Fruit fly (Drosophila melanogaster) whole organism, embryonic: ENCODE measurements around the gene sloth1.

Source experiments
- CG10979 ChIP-seq: fragments of 200-800 bp; sonication (Bioruptor generic); optimal IDR thresholded peaks from 2 replicates; lab custom pipeline; 2018; ENCODE audit warnings: missing biosample characterization, mild to moderate bottlenecking, missing genetic modification characterization, moderate library complexity
- CG4424 ChIP-seq: fragments of 200-800 bp; sonication (Bioruptor generic); optimal IDR thresholded peaks from 3 replicates; lab custom pipeline; 2016; ENCODE audit warnings: missing biosample characterization, missing genetic modification characterization
- ems ChIP-seq: fragments of 200-800 bp; sonication (Bioruptor generic); optimal IDR thresholded peaks from 3 replicates; lab custom pipeline; 2016; ENCODE audit warnings: missing biosample characterization, missing genetic modification characterization
- repo ChIP-seq: fragments of 200-800 bp; sonication (Bioruptor generic); optimal IDR thresholded peaks from 2 replicates; lab custom pipeline; 2016; ENCODE audit warnings: missing biosample characterization, missing genetic modification characterization
- stc ChIP-seq: fragments of 200-800 bp; sonication (Bioruptor generic); IDR thresholded peaks from 2 replicates; pipeline ENCODE4 v1.3.6; 2022; ENCODE audit warnings: missing biosample characterization, missing genetic modification characterization

DNA sequence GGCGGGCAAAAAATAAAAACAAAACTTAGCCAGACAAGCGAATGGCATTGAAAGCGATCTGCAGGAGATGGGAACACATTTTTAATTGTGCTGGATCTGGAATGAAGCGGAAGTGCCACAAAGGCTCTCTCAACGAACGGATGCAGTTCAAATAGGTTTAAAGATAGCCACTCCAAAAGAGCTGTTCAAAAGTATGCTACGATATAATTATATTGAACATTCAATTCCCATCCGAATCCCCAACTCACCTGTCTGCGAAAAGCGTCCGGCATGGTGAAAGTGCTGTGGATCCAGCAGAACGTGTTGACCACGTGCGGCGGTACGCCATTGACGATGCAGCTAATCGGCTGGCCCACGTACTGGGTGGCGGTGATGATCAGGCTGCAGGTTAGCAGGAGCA, 34.2 kb upstream of the sloth1 start:
- TF ChIP-seq CG10979 (tag; lab: Kevin White, UChicago) = no peak
- TF ChIP-seq repo = no peak
- no peak for TF ChIP-seq ems (GFP tag; lab: Kevin White, UChicago)
- TF ChIP-seq stc (GFP tag; lab: Robert Waterston, UW) = no peak
- TF ChIP-seq CG4424 (GFP tag; lab: Kevin White, UChicago) = no peak
